Worm (Caenorhabditis elegans) whole organism, late embryonic: Measurements from ENCODE around the gene R107.5.

Source experiments
- C38D4.7 ChIP-seq: fragments of 200-800 bp; sonication (Bioruptor generic); optimal IDR thresholded peaks from 2 replicates; lab custom pipeline; 2018; ENCODE audit warnings: mild to moderate bottlenecking, missing genetic modification characterization, moderate library complexity, missing compliant biosample characterization
- F13H6.1 ChIP-seq: sonication (generic microtip); optimal IDR thresholded peaks from 2 replicates; lab custom pipeline; 2016; ENCODE audit warnings: missing genetic modification characterization, missing compliant biosample characterization
- T23F11.4 ChIP-seq: fragments of 200-800 bp; sonication (Bioruptor generic); optimal IDR thresholded peaks from 2 replicates; lab custom pipeline; 2018; ENCODE audit warnings: mild to moderate bottlenecking, missing genetic modification characterization, missing compliant biosample characterization
- ama-1 ChIP-seq: fragments of 150-350 bp; optimal IDR thresholded peaks from 2 replicates; lab custom pipeline; 2014
- ceh-18 ChIP-seq: sonication (generic microtip); optimal IDR thresholded peaks from 2 replicates; lab custom pipeline; 2016; ENCODE audit warnings: missing genetic modification characterization, missing compliant biosample characterization
- ceh-19 ChIP-seq: fragments of 200-800 bp; sonication (Bioruptor generic); optimal IDR thresholded peaks from 2 replicates; lab custom pipeline; 2018; ENCODE audit warnings: mild to moderate bottlenecking, missing genetic modification characterization, missing compliant biosample characterization
- ceh-2 ChIP-seq: sonication (generic microtip); optimal IDR thresholded peaks from 2 replicates; lab custom pipeline; 2016; ENCODE audit warnings: missing genotype, missing genetic modification characterization, missing compliant biosample characterization
- ceh-24 ChIP-seq: sonication (generic microtip); optimal IDR thresholded peaks from 2 replicates; lab custom pipeline; 2016; ENCODE audit warnings: mild to moderate bottlenecking, missing genetic modification characterization, missing compliant biosample characterization
- ceh-31 ChIP-seq: sonication (generic microtip); optimal IDR thresholded peaks from 2 replicates; lab custom pipeline; 2016; ENCODE audit warnings: missing genetic modification characterization, missing compliant biosample characterization
- ceh-48 ChIP-seq: sonication (generic microtip); optimal IDR thresholded peaks from 2 replicates; lab custom pipeline; 2016; ENCODE audit warnings: missing genetic modification characterization, inconsistent platforms, missing compliant biosample characterization
- dmd-4 ChIP-seq: sonication (generic microtip); optimal IDR thresholded peaks from 2 replicates; lab custom pipeline; 2016; ENCODE audit warnings: borderline replicate concordance, missing genetic modification characterization, missing compliant biosample characterization
- dve-1 ChIP-seq: sonication (generic microtip); optimal IDR thresholded peaks from 2 replicates; lab custom pipeline; 2017; ENCODE audit warnings: antibody characterized with exemption, mild to moderate bottlenecking, missing genetic modification characterization, missing compliant biosample characterization
- fkh-10 ChIP-seq: fragments of 150-350 bp; optimal IDR thresholded peaks from 2 replicates; lab custom pipeline; 2014; ENCODE audit warnings: missing biosample characterization, missing genetic modification reagents, missing genetic modification characterization
- hlh-13 ChIP-seq: fragments of 200-800 bp; sonication (Bioruptor generic); optimal IDR thresholded peaks from 2 replicates; lab custom pipeline; 2018; ENCODE audit warnings: mild to moderate bottlenecking, missing genetic modification characterization, missing compliant biosample characterization
- hlh-15 ChIP-seq: sonication (generic microtip); optimal IDR thresholded peaks from 2 replicates; lab custom pipeline; 2016; ENCODE audit warnings: missing genetic modification characterization, missing compliant biosample characterization
- hlh-30 ChIP-seq: sonication (generic microtip); optimal IDR thresholded peaks from 2 replicates; lab custom pipeline; 2017; ENCODE audit warnings: antibody characterized with exemption, missing genetic modification characterization, missing compliant biosample characterization; ENCODE audit not compliant: insufficient read depth
- hlh-8 ChIP-seq: sonication (generic microtip); optimal IDR thresholded peaks from 2 replicates; lab custom pipeline; 2016; ENCODE audit warnings: missing genotype, missing genetic modification characterization, missing compliant biosample characterization
- madf-2 ChIP-seq: sonication (generic microtip); optimal IDR thresholded peaks from 2 replicates; lab custom pipeline; 2017; ENCODE audit warnings: missing genetic modification characterization, missing compliant biosample characterization
- mec-3 ChIP-seq: sonication (generic microtip); optimal IDR thresholded peaks from 2 replicates; lab custom pipeline; 2016; ENCODE audit warnings: borderline replicate concordance, missing genetic modification characterization, missing compliant biosample characterization
- nhr-11 ChIP-seq: fragments of 150-350 bp; optimal IDR thresholded peaks from 2 replicates; lab custom pipeline; 2014; ENCODE audit warnings: missing biosample characterization, missing genetic modification characterization
- nhr-232 ChIP-seq: sonication (generic microtip); optimal IDR thresholded peaks from 2 replicates; lab custom pipeline; 2016; ENCODE audit warnings: missing genetic modification characterization, missing compliant biosample characterization
- npax-4 ChIP-seq: sonication (generic microtip); optimal IDR thresholded peaks from 2 replicates; lab custom pipeline; 2016; ENCODE audit warnings: missing genetic modification characterization, missing compliant biosample characterization
- pag-3 ChIP-seq: sonication (generic microtip); optimal IDR thresholded peaks from 2 replicates; lab custom pipeline; 2016; ENCODE audit warnings: missing compliant biosample characterization, missing genetic modification characterization, borderline replicate concordance
- pat-9 ChIP-seq: fragments of 200-800 bp; sonication (Bioruptor generic); optimal IDR thresholded peaks from 2 replicates; lab custom pipeline; 2018; ENCODE audit warnings: mild to moderate bottlenecking, missing genetic modification characterization, moderate library complexity, missing compliant biosample characterization
- pha-2 ChIP-seq: sonication (generic microtip); optimal IDR thresholded peaks from 2 replicates; lab custom pipeline; 2017; ENCODE audit warnings: mild to moderate bottlenecking, missing genetic modification characterization, missing compliant biosample characterization
- pha-4 ChIP-seq: fragments of 150-350 bp; optimal IDR thresholded peaks from 2 replicates; lab custom pipeline; 2018; ENCODE audit warnings: missing biosample characterization, missing genetic modification reagents, missing genetic modification characterization
- pqm-1 ChIP-seq: sonication (generic microtip); optimal IDR thresholded peaks from 2 replicates; lab custom pipeline; 2016; ENCODE audit warnings: missing genetic modification characterization, missing compliant biosample characterization
- pros-1 ChIP-seq: fragments of 150-350 bp; optimal IDR thresholded peaks from 2 replicates; lab custom pipeline; 2014; ENCODE audit warnings: missing biosample characterization, missing genetic modification reagents, missing genetic modification characterization
- ref-2 ChIP-seq: sonication (generic microtip); optimal IDR thresholded peaks from 2 replicates; lab custom pipeline; 2016; ENCODE audit warnings: missing genetic modification characterization, missing compliant biosample characterization
- rnt-1 ChIP-seq: sonication (generic microtip); optimal IDR thresholded peaks from 2 replicates; lab custom pipeline; 2016; ENCODE audit warnings: missing genetic modification characterization, missing compliant biosample characterization
- sox-4 ChIP-seq: sonication (generic microtip); optimal IDR thresholded peaks from 2 replicates; lab custom pipeline; 2017; ENCODE audit warnings: mild to moderate bottlenecking, missing genetic modification characterization, inconsistent platforms, missing compliant biosample characterization
- syd-9 ChIP-seq: sonication (generic microtip); optimal IDR thresholded peaks from 2 replicates; lab custom pipeline; 2016; ENCODE audit warnings: mild to moderate bottlenecking, missing genetic modification characterization, moderate library complexity, missing compliant biosample characterization
- tbx-7 ChIP-seq: sonication (generic microtip); optimal IDR thresholded peaks from 2 replicates; lab custom pipeline; 2016; ENCODE audit warnings: missing genotype, missing genetic modification characterization, missing compliant biosample characterization
- ttx-3 ChIP-seq: sonication (generic microtip); optimal IDR thresholded peaks from 2 replicates; lab custom pipeline; 2016; ENCODE audit warnings: missing genetic modification reagents, missing genetic modification characterization, missing compliant biosample characterization
- unc-3 ChIP-seq, 2 experiments: fragments of 200-800 bp in 1 of 2; sonication (Bioruptor generic) in 1 of 2; sonication (generic microtip) in 1 of 2; conservative IDR thresholded peaks in 1 of 2; optimal IDR thresholded peaks in 1 of 2; 2 replicates each; pipeline versions ENCODE4 v1.3.6 to Lab custom; 2016 to 2022; ENCODE audit warnings: missing compliant biosample characterization in 2 of 2, missing genetic modification characterization in 2 of 2, missing genetic modification reagents in 1 of 2
- unc-55 ChIP-seq: sonication (generic microtip); optimal IDR thresholded peaks from 2 replicates; lab custom pipeline; 2017; ENCODE audit warnings: missing biosample characterization, missing genetic modification reagents, missing genetic modification characterization
- unc-86 ChIP-seq: sonication (generic microtip); optimal IDR thresholded peaks from 2 replicates; lab custom pipeline; 2016; ENCODE audit warnings: missing genetic modification characterization, missing compliant biosample characterization
- zip-5 ChIP-seq: sonication (generic microtip); optimal IDR thresholded peaks from 2 replicates; lab custom pipeline; 2016; ENCODE audit warnings: missing genetic modification characterization, missing compliant biosample characterization

Gene R107.5

DNA sequence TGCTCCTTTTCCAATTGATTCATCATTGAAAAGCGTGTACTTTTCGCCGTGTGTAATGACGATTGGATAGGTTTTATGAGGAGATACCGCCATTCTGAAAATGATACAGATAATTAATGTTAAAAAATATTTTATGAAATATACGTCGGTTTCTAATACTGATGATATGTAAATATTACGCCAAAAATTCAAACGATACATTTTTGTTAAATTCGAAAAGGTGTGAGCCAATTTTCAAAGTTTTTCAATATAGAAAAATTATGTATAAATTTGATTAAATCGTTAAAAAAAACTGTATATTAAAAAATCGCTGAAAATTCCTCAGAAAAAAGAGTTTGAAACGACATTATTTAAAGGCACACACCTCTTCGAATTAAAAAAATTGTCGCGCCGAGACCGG is 3.0 kb downstream of the R107.5 start, which contains the start of gene ikke-1:
TSS of gene ikke-1 (minus strand) at position 101 of the 400 bp plus-strand sequence.
- no peak for TF ChIP-seq ttx-3 (tag; lab: Kevin White, UChicago)
- no peak for TF ChIP-seq hlh-15 (tag; lab: Kevin White, UChicago)

DNA sequence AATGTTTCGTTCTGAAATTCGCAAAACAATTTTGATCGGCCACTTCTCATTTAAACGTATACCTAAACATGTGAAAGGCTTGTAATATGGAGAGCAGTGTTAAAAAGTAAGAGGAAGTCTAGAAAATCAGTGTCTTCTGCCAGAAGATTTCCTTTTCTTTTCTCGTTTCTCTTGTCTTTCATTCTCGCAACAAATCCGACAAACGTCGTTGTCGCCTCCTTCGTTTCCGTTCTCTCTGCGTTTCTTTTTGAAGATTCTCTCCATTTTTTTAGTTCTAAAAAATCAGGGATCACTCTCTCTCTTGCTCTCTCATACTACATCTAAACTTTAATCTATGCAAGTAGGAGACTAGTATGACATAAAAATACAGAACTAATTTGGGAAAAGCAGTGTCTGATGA is 6.3 kb downstream of the R107.5 start:
- TF ChIP-seq ceh-48 (tag; lab: Kevin White, UChicago), result no peak
- TF ChIP-seq ttx-3 (tag; lab: Kevin White, UChicago), result no peak
- TF ChIP-seq T23F11.4, result no peak
- TF ChIP-seq pat-9, result no peak
- TF ChIP-seq hlh-30 (tag; lab: Kevin White, UChicago), result no peak
- TF ChIP-seq ceh-24 (tag; lab: Kevin White, UChicago), result no peak
- TF ChIP-seq npax-4 (tag; lab: Kevin White, UChicago), result no peak
- no peak for TF ChIP-seq zip-5 (tag; lab: Kevin White, UChicago)
- no peak for TF ChIP-seq ref-2 (tag; lab: Kevin White, UChicago)
- TF ChIP-seq ceh-19 (GFP tag; lab: Kevin White, UChicago), result no peak
- no peak for TF ChIP-seq madf-2 (tag; lab: Kevin White, UChicago)
- no peak for TF ChIP-seq syd-9 (tag; lab: Kevin White, UChicago)
- TF ChIP-seq pag-3 (tag; lab: Kevin White, UChicago), result no peak
- TF ChIP-seq unc-3 (GFP tag; conservative IDR thresholded peaks at IDR 0.05; lab: Robert Waterston, UW), result no peak
- TF ChIP-seq unc-3 (tag; optimal IDR thresholded peaks at IDR 0.05; lab: Kevin White, UChicago), result no peak
- TF ChIP-seq, all 69 proteins: peak for 0

DNA sequence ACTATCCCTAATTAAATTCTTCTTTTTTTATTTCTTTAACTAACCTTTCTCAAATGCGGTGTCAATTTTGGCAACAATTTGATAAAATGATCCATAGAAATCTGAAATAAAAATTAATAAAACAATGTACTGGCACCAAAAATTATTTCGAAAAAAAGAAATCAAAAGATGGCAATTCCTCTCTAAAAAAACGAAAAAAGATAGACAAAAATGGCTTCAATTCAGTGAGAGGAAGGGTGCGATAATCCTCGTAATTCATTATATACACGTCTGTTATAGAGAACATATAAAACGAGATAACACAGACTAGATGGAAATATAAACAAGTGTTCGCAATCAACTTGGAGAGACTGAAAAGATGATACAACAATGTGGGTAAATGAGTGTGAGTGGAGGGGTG is 7.8 kb downstream of the R107.5 start, which contains the start of gene R107.2:
TSS of gene R107.2 (minus strand) at position 101 of the 400 bp plus-strand sequence.
- TF ChIP-seq nhr-232 (tag; lab: Kevin White, UChicago) (no peak), pha-4 (tag; lab: Kevin White, UChicago) (no peak), sox-4 (tag; lab: Kevin White, UChicago) (no peak), tbx-7 (tag; lab: Kevin White, UChicago) (no peak), pha-2 (tag; lab: Kevin White, UChicago) (no peak), ceh-2 (tag; lab: Kevin White, UChicago) (no peak), dmd-4 (tag; lab: Kevin White, UChicago) (no peak), ceh-18 (tag; lab: Kevin White, UChicago) (no peak)

DNA sequence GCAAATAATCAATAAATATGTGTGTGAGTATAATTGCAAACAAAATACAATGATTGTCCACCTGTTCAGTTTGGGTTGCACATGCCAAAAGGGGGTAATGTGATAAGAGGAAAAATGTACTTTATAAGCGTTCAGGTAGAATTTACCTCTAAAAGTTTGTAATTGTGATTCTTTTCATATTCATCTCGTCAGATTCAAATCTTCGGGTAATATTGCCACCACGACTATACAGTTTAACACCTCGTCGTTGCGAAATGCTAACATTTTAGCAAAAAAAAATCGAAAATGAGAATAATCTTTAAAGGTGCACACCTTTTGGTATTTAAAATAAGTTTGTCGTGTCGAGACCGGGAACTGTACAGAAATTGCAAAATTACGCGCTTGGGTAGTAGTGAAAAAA is 10.4 kb downstream of the R107.5 start, which contains the start of gene nac-2:
TSS of gene nac-2 (minus strand) at position 101 of the 400 bp plus-strand sequence.
- TF ChIP-seq ceh-24 (tag; lab: Kevin White, UChicago) (no peak), ttx-3 (tag; lab: Kevin White, UChicago) (no peak), zip-5 (tag; lab: Kevin White, UChicago) (no peak), pros-1 (no peak), ceh-19 (GFP tag; lab: Kevin White, UChicago) (no peak)

DNA sequence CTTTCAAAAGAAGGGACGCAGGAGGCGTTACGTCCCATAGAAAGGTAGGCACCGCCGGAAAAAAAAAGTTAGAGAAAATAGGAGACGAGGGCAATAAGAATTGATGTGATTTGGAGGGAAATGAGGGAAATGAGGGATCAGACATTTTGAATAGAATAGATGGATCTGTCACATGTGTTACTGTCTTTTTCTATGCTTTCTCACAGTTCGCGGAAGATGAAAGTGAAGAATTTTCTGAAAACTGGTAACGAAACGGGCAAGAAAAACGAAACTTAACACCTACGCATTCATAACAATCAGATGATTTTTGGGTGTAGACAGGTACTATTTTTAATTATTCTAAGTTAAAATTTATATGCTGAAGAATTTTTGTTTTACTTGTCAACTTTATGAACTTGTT is 15.9 kb downstream of the R107.5 start, which contains the start of gene R107.9:
TSS of gene R107.9 (plus strand) at position 301 of the 400 bp plus-strand sequence.
- no peak for TF ChIP-seq pag-3 (tag; lab: Kevin White, UChicago)
- TF ChIP-seq nhr-11 (tag; lab: Kevin White, UChicago), result no peak
- no peak for TF ChIP-seq rnt-1 (tag; lab: Kevin White, UChicago)
- TF ChIP-seq unc-86, result no peak

DNA sequence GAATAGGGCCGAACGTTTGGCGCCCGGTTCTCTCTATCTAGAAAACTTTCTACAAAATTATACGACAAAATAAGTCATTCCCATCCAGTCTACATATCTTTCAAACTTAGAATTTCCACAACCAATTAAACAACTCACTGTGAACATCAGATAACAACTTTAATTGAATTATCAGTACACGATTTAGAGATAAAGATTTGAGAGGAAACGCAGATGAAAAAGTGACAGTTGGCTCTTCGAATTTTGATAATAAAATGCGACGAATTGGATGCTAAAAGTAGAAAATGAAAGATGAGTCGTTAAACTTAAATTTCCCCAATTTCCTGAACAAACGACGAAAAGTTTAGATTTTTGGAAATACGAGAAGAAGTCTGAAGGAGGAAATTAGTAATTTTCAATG is 18.6 kb downstream of the R107.5 start:
- no peak for TF ChIP-seq rnt-1 (tag; lab: Kevin White, UChicago)
- no peak for TF ChIP-seq C38D4.7 (GFP tag; lab: Kevin White, UChicago)
- TF ChIP-seq F13H6.1 (tag; lab: Kevin White, UChicago), result no peak
- no peak for TF ChIP-seq dve-1
- TF ChIP-seq ceh-31 (tag; lab: Kevin White, UChicago), result no peak
- no peak for TF ChIP-seq ama-1 (lab: Kevin White, UChicago)
- no peak for TF ChIP-seq syd-9 (tag; lab: Kevin White, UChicago)
- no peak for TF ChIP-seq hlh-13 (GFP tag; lab: Kevin White, UChicago)
- TF ChIP-seq unc-55 (GFP tag; lab: Kevin White, UChicago), result no peak
- TF ChIP-seq hlh-8, result no peak
- TF ChIP-seq mec-3 (tag; lab: Kevin White, UChicago), result no peak
- no peak for TF ChIP-seq hlh-15 (tag; lab: Kevin White, UChicago)
- TF ChIP-seq ceh-24 (tag; lab: Kevin White, UChicago), result no peak
- TF ChIP-seq fkh-10 (GFP tag; lab: Kevin White, UChicago), result no peak
- no peak for TF ChIP-seq pqm-1
